Worm (Caenorhabditis elegans): ENCODE measurements around the gene Y39C12A.9.

DNA sequence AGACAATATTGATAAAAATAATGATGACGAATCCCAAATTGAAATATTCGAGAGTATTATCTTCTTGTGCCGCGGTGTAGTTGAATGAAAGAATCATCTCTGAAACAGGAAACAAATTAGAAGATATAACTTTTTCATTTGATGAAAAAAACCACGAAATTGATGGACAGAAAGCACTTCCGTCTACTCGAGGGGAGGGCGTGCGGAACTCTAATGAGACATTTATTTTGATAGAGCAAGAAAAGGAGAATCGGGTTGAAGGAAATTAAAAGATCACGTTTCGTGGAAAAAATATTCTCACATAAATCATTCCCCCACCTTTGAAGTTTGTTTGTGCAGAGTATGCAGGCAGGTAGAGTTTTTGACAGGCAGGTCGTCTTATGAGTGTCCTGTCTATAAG is 2.3 kb upstream of the Y39C12A.9 start, which contains the start of gene sre-14:
- TF ChIP-seq ztf-11 (tag; optimal IDR thresholded peaks at IDR 0.05) (no peak), egl-27 (tag; optimal IDR thresholded peaks at IDR 0.05) (no peak), aly-2 (tag; optimal IDR thresholded peaks at IDR 0.05) (no peak), nhr-12 (tag; optimal IDR thresholded peaks at IDR 0.05) (no peak), nhr-28 (tag; optimal IDR thresholded peaks at IDR 0.05) (no peak), pqm-1 (tag; optimal IDR thresholded peaks at IDR 0.05) (no peak), unc-39 (tag; optimal IDR thresholded peaks at IDR 0.05) (no peak), nhr-23 (tag; optimal IDR thresholded peaks at IDR 0.05) (no peak), fkh-10 (GFP tag; optimal IDR thresholded peaks at IDR 0.05) (no peak), sea-2 (GFP tag; optimal IDR thresholded peaks at IDR 0.05) (no peak), nhr-76 (tag; optimal IDR thresholded peaks at IDR 0.05) (no peak), tbx-2 (tag; optimal IDR thresholded peaks at IDR 0.05) (no peak)

Data from whole organism, L3 larva.